Worm (Caenorhabditis elegans): ENCODE results near the gene try-12.
A peak's percentile ranks its signal among the peaks of the same experiment; 100 is the strongest.

The try-12 gene

DNA sequence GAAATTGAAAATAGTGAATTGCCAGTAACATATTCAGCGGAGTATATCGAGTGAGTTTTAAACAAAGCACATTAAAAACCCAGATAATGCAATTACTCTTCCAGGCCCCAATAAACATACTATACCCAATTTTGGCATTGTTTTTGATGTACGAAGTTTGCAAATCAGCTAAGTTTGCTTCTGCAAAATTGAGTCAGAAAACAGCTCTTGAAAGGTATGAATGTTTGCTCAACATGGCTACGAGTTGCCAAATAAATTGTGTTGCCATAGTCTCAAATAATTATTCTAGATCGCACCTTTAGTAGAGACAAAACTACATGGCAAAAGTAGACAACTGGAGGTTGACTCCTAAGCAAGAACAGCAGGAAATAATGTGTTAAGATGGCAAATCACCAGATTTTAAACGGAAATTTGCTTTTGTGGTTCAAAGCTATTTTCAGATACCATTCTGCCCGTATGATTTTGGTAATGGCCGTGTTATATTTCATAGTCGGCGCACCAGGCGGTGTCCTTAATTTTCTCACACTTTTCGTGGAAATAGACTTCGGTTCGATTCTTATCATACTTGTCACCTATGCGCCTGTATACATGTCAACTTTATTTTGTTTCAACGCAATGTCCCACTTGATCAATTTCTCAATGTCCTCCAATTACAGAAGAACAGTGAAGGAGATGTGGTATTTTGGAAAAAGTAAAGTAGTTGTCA lies 16.6 kb upstream of the try-12 start (continued):
- TF ChIP-seq bed-1 (GFP tag; IDR thresholded peaks at IDR 0.05) (no peak), nhr-80 (tag; optimal IDR thresholded peaks at IDR 0.05) (peak; percentile 58), nhr-90 (tag; optimal IDR thresholded peaks at IDR 0.05) (peak; percentile 66), B0261.1 (tag; optimal IDR thresholded peaks at IDR 0.05) (no peak), T07F8.4 (tag; optimal IDR thresholded peaks at IDR 0.05) (no peak), lin-35 (GFP tag; optimal IDR thresholded peaks at IDR 0.05) (peak in 1 of 3 experiments; percentile 29), lin-54 (GFP tag; optimal IDR thresholded peaks at IDR 0.05) (no peak), F10E7.11 (tag; optimal IDR thresholded peaks at IDR 0.05) (no peak), snpc-3.4 (tag; optimal IDR thresholded peaks at IDR 0.05) (no peak), hmg-20 (GFP tag; IDR thresholded peaks at IDR 0.05) (no peak), F49E8.2 (tag; optimal IDR thresholded peaks at IDR 0.05; ENCODE audit: insufficient read depth) (no peak), egl-18 (GFP tag; IDR thresholded peaks at IDR 0.05) (no peak), somi-1 (GFP tag; optimal IDR thresholded peaks at IDR 0.05) (no peak), dpff-1 (tag; optimal IDR thresholded peaks at IDR 0.05) (no peak), ztf-22 (GFP tag; optimal IDR thresholded peaks at IDR 0.05) (peak; percentile 63), nfya-2 (GFP tag; IDR thresholded peaks at IDR 0.05) (0 out of 2 replicates have a peak, but pooled peaks have one; percentile 38), B0035.1 (tag; optimal IDR thresholded peaks at IDR 0.05) (peak; percentile 21), dpl-1 (GFP tag; optimal IDR thresholded peaks at IDR 0.05) (no peak), bed-2 (GFP tag; IDR thresholded peaks at IDR 0.05) (no peak), hlh-26 (GFP tag; conservative IDR thresholded peaks at IDR 0.05) (no peak), F22D6.2 (tag; optimal IDR thresholded peaks at IDR 0.05) (no peak), madf-6 (GFP tag; IDR thresholded peaks at IDR 0.05) (peak; percentile 22; the same call in 1 of the 2 replicates), hrde-1 (tag; optimal IDR thresholded peaks at IDR 0.05; ENCODE audit: borderline replicate concordance) (no peak), T26A5.8 (tag; optimal IDR thresholded peaks at IDR 0.05) (no peak), mxl-1 (tag; optimal IDR thresholded peaks at IDR 0.05) (peak; percentile 4), attf-6 (GFP tag; IDR thresholded peaks at IDR 0.05) (no peak), Y95B8A.8 (GFP tag; IDR thresholded peaks at IDR 0.05) (peak; percentile 63; the same call in 1 of the 2 replicates), rpc-1 (optimal IDR thresholded peaks at IDR 0.05) (no peak), rpc-1 (tag; optimal IDR thresholded peaks at IDR 0.05) (no peak), ceh-58 (GFP tag; IDR thresholded peaks at IDR 0.05) (no peak), tbx-9 (tag; optimal IDR thresholded peaks at IDR 0.05; ENCODE audit: borderline replicate concordance) (peak; percentile 81), Y53F4B.3 (GFP tag; IDR thresholded peaks at IDR 0.05) (no peak), F55B11.4 (tag; optimal IDR thresholded peaks at IDR 0.05; ENCODE audit: borderline replicate concordance, insufficient read depth) (no peak), chd-7 (tag; optimal IDR thresholded peaks at IDR 0.05) (peak; percentile 82), F33H1.4 (GFP tag; IDR thresholded peaks at IDR 0.05) (no peak), lsy-27 (tag; optimal IDR thresholded peaks at IDR 0.05; ENCODE audit: borderline replicate concordance, insufficient read depth) (no peak), nhr-27 (tag; optimal IDR thresholded peaks at IDR 0.05) (peak; percentile 33), mel-28 (tag; optimal IDR thresholded peaks at IDR 0.05; ENCODE audit: borderline replicate concordance) (no peak), C06A6.2 (GFP tag; conservative IDR thresholded peaks at IDR 0.05) (peak; percentile 59), Y79H2A.3 (GFP tag; conservative IDR thresholded peaks at IDR 0.05) (no peak), ceh-100 (GFP tag; IDR thresholded peaks at IDR 0.05) (no peak), mcd-1 (GFP tag; IDR thresholded peaks at IDR 0.05) (no peak), unc-130 (GFP tag; optimal IDR thresholded peaks at IDR 0.05) (no peak), ztf-26 (tag; optimal IDR thresholded peaks at IDR 0.05) (peak; percentile 40), nhr-120 (GFP tag; IDR thresholded peaks at IDR 0.05) (no peak), cebp-2 (GFP tag; IDR thresholded peaks at IDR 0.05) (no peak), F39B2.1 (GFP tag; IDR thresholded peaks at IDR 0.05) (no peak), sdz-38 (tag; optimal IDR thresholded peaks at IDR 0.05) (no peak)
